Comparison of ENCODE assay signal across 1 fruit fly cellular context in genomic region chr2L:3872283-3872682, dm6.
TF ChIP-seq lines count a peak whose summit lies in the region.

Gene CG31957, minus strand, starts transcription at chr2L:3872458.

TF ChIP-seq in whole organism, embryonic, 481 proteins besides CTCF, POLR2A, EP300 and RAD21 (continued from another document and continues in another):
- TF ChIP-seq Tbp (GFP tag; optimal IDR thresholded peaks at IDR 0.05; lab: Kevin White, UChicago), result no peak
- TF ChIP-seq mam (GFP tag; optimal IDR thresholded peaks at IDR 0.05; lab: Kevin White, UChicago), result peak; percentile 78
- peak; percentile 87 for TF ChIP-seq zfh2 (GFP tag; optimal IDR thresholded peaks at IDR 0.05; lab: Kevin White, UChicago)
- TF ChIP-seq hb (GFP tag; IDR thresholded peaks at IDR 0.05; lab: Robert Waterston, UW; ENCODE audit: partially characterized antibody), result peak; percentile 72
- peak; percentile 80 for TF ChIP-seq CG7786 (GFP tag; optimal IDR thresholded peaks at IDR 0.05; lab: Kevin White, UChicago)
- TF ChIP-seq prd (optimal IDR thresholded peaks at IDR 0.05; lab: Kevin White, UChicago), result no peak
- 0 out of 3 replicates have a peak, but pooled peaks have one; percentile 23 for TF ChIP-seq prd (GFP tag; IDR thresholded peaks at IDR 0.05; lab: Robert Waterston, UW)
- no peak for TF ChIP-seq kni (GFP tag; optimal IDR thresholded peaks at IDR 0.05; lab: Kevin White, UChicago)
- no peak for TF ChIP-seq run (tag; optimal IDR thresholded peaks at IDR 0.05; lab: Kevin White, UChicago)
- TF ChIP-seq MESR4 (GFP tag; optimal IDR thresholded peaks at IDR 0.05; lab: Kevin White, UChicago), result peak; percentile 63
- peak; percentile 49 for TF ChIP-seq vvl (GFP tag; IDR thresholded peaks at IDR 0.05; lab: Robert Waterston, UW)
- TF ChIP-seq CG10209 (GFP tag; optimal IDR thresholded peaks at IDR 0.05; lab: Kevin White, UChicago), result peak; percentile 34
- no peak for TF ChIP-seq eve (GFP tag; optimal IDR thresholded peaks at IDR 0.05; lab: Kevin White, UChicago)
- peak; percentile 78 for TF ChIP-seq CG14860 (GFP tag; IDR thresholded peaks at IDR 0.05; lab: Robert Waterston, UW; ENCODE audit: partially characterized antibody)
- no peak for TF ChIP-seq CG1529 (GFP tag; optimal IDR thresholded peaks at IDR 0.05; lab: Kevin White, UChicago)
- peak; percentile 13 for TF ChIP-seq unpg (GFP tag; optimal IDR thresholded peaks at IDR 0.05; lab: Kevin White, UChicago)
- TF ChIP-seq usp (GFP tag; optimal IDR thresholded peaks at IDR 0.05; lab: Kevin White, UChicago), result no peak
- TF ChIP-seq Ptx1 (GFP tag; IDR thresholded peaks at IDR 0.05; lab: Robert Waterston, UW), result peak; percentile 59
- no peak for TF ChIP-seq ro (GFP tag; IDR thresholded peaks at IDR 0.05; lab: Robert Waterston, UW)
- no peak for TF ChIP-seq CG11696 (GFP tag; IDR thresholded peaks at IDR 0.05; lab: Robert Waterston, UW)
- TF ChIP-seq HLH3B (GFP tag; IDR thresholded peaks at IDR 0.05; lab: Robert Waterston, UW), result peak; percentile 31; the same call in 1 of the 2 replicates
- TF ChIP-seq CG15073 (GFP tag; optimal IDR thresholded peaks at IDR 0.05; lab: Kevin White, UChicago), result no peak
- no peak for TF ChIP-seq Hr78 (GFP tag; optimal IDR thresholded peaks at IDR 0.05; lab: Kevin White, UChicago)
- TF ChIP-seq Deaf1 (tag; optimal IDR thresholded peaks at IDR 0.05; lab: Kevin White, UChicago), result no peak
- TF ChIP-seq knrl (GFP tag; IDR thresholded peaks at IDR 0.05; lab: Robert Waterston, UW; ENCODE audit: partially characterized antibody), result peak; percentile 89
- no peak for TF ChIP-seq Blimp-1 (GFP tag; optimal IDR thresholded peaks at IDR 0.05; lab: Kevin White, UChicago)
- no peak for TF ChIP-seq CG11093 (GFP tag; IDR thresholded peaks at IDR 0.05; lab: Robert Waterston, UW)
- TF ChIP-seq CG30403 (GFP tag; optimal IDR thresholded peaks at IDR 0.05; lab: Kevin White, UChicago), result peak; percentile 69
- no peak for TF ChIP-seq pita (GFP tag; optimal IDR thresholded peaks at IDR 0.05; lab: Kevin White, UChicago)
- TF ChIP-seq ara (GFP tag; IDR thresholded peaks at IDR 0.05; lab: Robert Waterston, UW), result no peak
- peak; percentile 46 for TF ChIP-seq pum (GFP tag; optimal IDR thresholded peaks at IDR 0.05; lab: Kevin White, UChicago)
- TF ChIP-seq jigr1 (GFP tag; IDR thresholded peaks at IDR 0.05; lab: Robert Waterston, UW), result no peak
- TF ChIP-seq Dek (tag; optimal IDR thresholded peaks at IDR 0.05; lab: Kevin White, UChicago), result peak; percentile 12
- TF ChIP-seq HmgD (GFP tag; optimal IDR thresholded peaks at IDR 0.05; lab: Kevin White, UChicago), result peak; percentile 87
- no peak for TF ChIP-seq ap (GFP tag; IDR thresholded peaks at IDR 0.05; lab: Robert Waterston, UW)
- TF ChIP-seq CG17912 (GFP tag; optimal IDR thresholded peaks at IDR 0.05; lab: Kevin White, UChicago), result peak; percentile 38
- peak; percentile 23 for TF ChIP-seq dm (GFP tag; optimal IDR thresholded peaks at IDR 0.05; lab: Kevin White, UChicago)
- TF ChIP-seq CG17568 (GFP tag; optimal IDR thresholded peaks at IDR 0.05; lab: Kevin White, UChicago), result no peak
- TF ChIP-seq CG8388 (GFP tag; optimal IDR thresholded peaks at IDR 0.05; lab: Kevin White, UChicago), result no peak
- no peak for TF ChIP-seq Eip74EF (GFP tag; optimal IDR thresholded peaks at IDR 0.05; lab: Kevin White, UChicago)
- no peak for TF ChIP-seq fd102C (GFP tag; optimal IDR thresholded peaks at IDR 0.05; lab: Kevin White, UChicago)
- no peak for TF ChIP-seq schlank (tag; optimal IDR thresholded peaks at IDR 0.05; lab: Kevin White, UChicago)
- TF ChIP-seq fd64A (GFP tag; optimal IDR thresholded peaks at IDR 0.05; lab: Kevin White, UChicago), result no peak
- TF ChIP-seq CG4404 (GFP tag; IDR thresholded peaks at IDR 0.05; lab: Robert Waterston, UW), result no peak
- TF ChIP-seq NC2α (GFP tag; optimal IDR thresholded peaks at IDR 0.05; lab: Kevin White, UChicago), result no peak
- no peak for TF ChIP-seq gem (tag; optimal IDR thresholded peaks at IDR 0.05; lab: Kevin White, UChicago)
- no peak for TF ChIP-seq kay (GFP tag; optimal IDR thresholded peaks at IDR 0.05; lab: Kevin White, UChicago)
- peak; percentile 65 for TF ChIP-seq CG12942 (GFP tag; optimal IDR thresholded peaks at IDR 0.05; lab: Kevin White, UChicago)
- peak; percentile 64 for TF ChIP-seq CG6272 (GFP tag; IDR thresholded peaks at IDR 0.05; lab: Robert Waterston, UW)
- TF ChIP-seq CG1603 (tag; optimal IDR thresholded peaks at IDR 0.05; lab: Kevin White, UChicago), result peak; percentile 87
- no peak for TF ChIP-seq hth (optimal IDR thresholded peaks at IDR 0.05; lab: Kevin White, UChicago)
- peak; percentile 85 for TF ChIP-seq jumu (GFP tag; optimal IDR thresholded peaks at IDR 0.05; lab: Kevin White, UChicago)
- TF ChIP-seq unc-4 (GFP tag; IDR thresholded peaks at IDR 0.05; lab: Robert Waterston, UW; ENCODE audit: partially characterized antibody), result peak; percentile 86
- no peak for TF ChIP-seq CkIIα-i1 (GFP tag; IDR thresholded peaks at IDR 0.05; lab: Robert Waterston, UW)
- TF ChIP-seq CG6683 (GFP tag; optimal IDR thresholded peaks at IDR 0.05; lab: Kevin White, UChicago), result no peak
- no peak for TF ChIP-seq CG33557 (GFP tag; optimal IDR thresholded peaks at IDR 0.05; lab: Kevin White, UChicago)
- TF ChIP-seq CG8944 (GFP tag; optimal IDR thresholded peaks at IDR 0.05; lab: Kevin White, UChicago), result peak; percentile 62
- 0 out of 3 replicates have a peak, but pooled peaks have one; percentile 34 for TF ChIP-seq Optix (GFP tag; IDR thresholded peaks at IDR 0.05; lab: Robert Waterston, UW)
- no peak for TF ChIP-seq gcm (GFP tag; optimal IDR thresholded peaks at IDR 0.05; lab: Kevin White, UChicago)
- TF ChIP-seq HLH54F (GFP tag; optimal IDR thresholded peaks at IDR 0.05; lab: Kevin White, UChicago), result peak; percentile 54
- TF ChIP-seq D19A (tag; optimal IDR thresholded peaks at IDR 0.05; lab: Kevin White, UChicago), result no peak
- no peak for TF ChIP-seq CG31441 (GFP tag; IDR thresholded peaks at IDR 0.05; lab: Robert Waterston, UW)
- peak; percentile 57 for TF ChIP-seq NC2β (GFP tag; optimal IDR thresholded peaks at IDR 0.05; lab: Kevin White, UChicago)
- no peak for TF ChIP-seq CG12299 (tag; optimal IDR thresholded peaks at IDR 0.05; lab: Kevin White, UChicago)
- TF ChIP-seq CG14710 (tag; optimal IDR thresholded peaks at IDR 0.05; lab: Kevin White, UChicago), result peak; percentile 31
- TF ChIP-seq Dbx (GFP tag; IDR thresholded peaks at IDR 0.05; lab: Robert Waterston, UW), result peak; percentile 79
- TF ChIP-seq gro (GFP tag; optimal IDR thresholded peaks at IDR 0.05; lab: Kevin White, UChicago), result peak; percentile 81
- no peak for TF ChIP-seq Usf (GFP tag; optimal IDR thresholded peaks at IDR 0.05; lab: Kevin White, UChicago)
- peak; percentile 84 for TF ChIP-seq CG2116 (GFP tag; optimal IDR thresholded peaks at IDR 0.05; lab: Kevin White, UChicago)
- peak; percentile 54 for TF ChIP-seq CG8089 (GFP tag; optimal IDR thresholded peaks at IDR 0.05; lab: Kevin White, UChicago)
- TF ChIP-seq gfzf (GFP tag; optimal IDR thresholded peaks at IDR 0.05; lab: Kevin White, UChicago), result peak; percentile 13
- peak; percentile 15 for TF ChIP-seq Camta (GFP tag; optimal IDR thresholded peaks at IDR 0.05; lab: Kevin White, UChicago)
- no peak for TF ChIP-seq CG12769 (tag; optimal IDR thresholded peaks at IDR 0.05; lab: Kevin White, UChicago)
- TF ChIP-seq CG4360 (GFP tag; IDR thresholded peaks at IDR 0.05; lab: Robert Waterston, UW), result no peak
- TF ChIP-seq CG1792 (GFP tag; optimal IDR thresholded peaks at IDR 0.05; lab: Kevin White, UChicago), result peak; percentile 40
- TF ChIP-seq MTF-1 (GFP tag; optimal IDR thresholded peaks at IDR 0.05; lab: Kevin White, UChicago; ENCODE audit: borderline replicate concordance), result no peak
- TF ChIP-seq CG5953 (GFP tag; IDR thresholded peaks at IDR 0.05; lab: Robert Waterston, UW), result no peak
- peak; percentile 63 for TF ChIP-seq Antp (GFP tag; optimal IDR thresholded peaks at IDR 0.05; lab: Kevin White, UChicago)
- 0 out of 2 replicates have a peak, but pooled peaks have one; percentile 7 for TF ChIP-seq CG10321 (GFP tag; IDR thresholded peaks at IDR 0.05; lab: Robert Waterston, UW)
- no peak for TF ChIP-seq E2f1 (GFP tag; IDR thresholded peaks at IDR 0.05; lab: Robert Waterston, UW)
- TF ChIP-seq lola (GFP tag; optimal IDR thresholded peaks at IDR 0.05; lab: Kevin White, UChicago), result no peak
- no peak for TF ChIP-seq danr (GFP tag; IDR thresholded peaks at IDR 0.05; lab: Robert Waterston, UW)
- TF ChIP-seq gsb (GFP tag; IDR thresholded peaks at IDR 0.05; lab: Robert Waterston, UW), result no peak
- no peak for TF ChIP-seq CG4707 (GFP tag; optimal IDR thresholded peaks at IDR 0.05; lab: Kevin White, UChicago)
- no peak for TF ChIP-seq Dip2 (GFP tag; IDR thresholded peaks at IDR 0.05; lab: Robert Waterston, UW)
- peak; percentile 82 for TF ChIP-seq CG9609 (GFP tag; optimal IDR thresholded peaks at IDR 0.05; lab: Kevin White, UChicago)
- no peak for TF ChIP-seq CG17359 (tag; optimal IDR thresholded peaks at IDR 0.05; lab: Kevin White, UChicago)
- TF ChIP-seq ab (GFP tag; optimal IDR thresholded peaks at IDR 0.05; lab: Kevin White, UChicago), result peak; percentile 27
- TF ChIP-seq exex (tag; optimal IDR thresholded peaks at IDR 0.05; lab: Kevin White, UChicago), result no peak
- TF ChIP-seq CG2678 (tag; optimal IDR thresholded peaks at IDR 0.05; lab: Kevin White, UChicago), result no peak
- no peak for TF ChIP-seq CG10462 (GFP tag; optimal IDR thresholded peaks at IDR 0.05; lab: Kevin White, UChicago)
- TF ChIP-seq CG9817 (tag; optimal IDR thresholded peaks at IDR 0.05; lab: Kevin White, UChicago), result peak; percentile 36
- no peak for TF ChIP-seq CG34376 (GFP tag; optimal IDR thresholded peaks at IDR 0.05; lab: Kevin White, UChicago)
- TF ChIP-seq insv (GFP tag; optimal IDR thresholded peaks at IDR 0.05; lab: Kevin White, UChicago), result peak in 1 of 2 experiments; percentile 3
- TF ChIP-seq hbn (GFP tag; IDR thresholded peaks at IDR 0.05; lab: Robert Waterston, UW; ENCODE audit: partially characterized antibody), result peak; percentile 96
- peak; percentile 16 for TF ChIP-seq CG31365 (tag; optimal IDR thresholded peaks at IDR 0.05; lab: Kevin White, UChicago)
- peak; percentile 35 for TF ChIP-seq CG10543 (GFP tag; optimal IDR thresholded peaks at IDR 0.05; lab: Kevin White, UChicago)
- peak; percentile 95 for TF ChIP-seq CHES-1-like (GFP tag; optimal IDR thresholded peaks at IDR 0.05; lab: Kevin White, UChicago)
- TF ChIP-seq dmrt11E (tag; optimal IDR thresholded peaks at IDR 0.05; lab: Kevin White, UChicago), result peak; percentile 5
- TF ChIP-seq GATAe (GFP tag; conservative IDR thresholded peaks at IDR 0.05; lab: Robert Waterston, UW), result no peak
- no peak for TF ChIP-seq Fer3 (tag; optimal IDR thresholded peaks at IDR 0.05; lab: Kevin White, UChicago)
- no peak for TF ChIP-seq br (optimal IDR thresholded peaks at IDR 0.05; lab: Kevin White, UChicago)
- peak; percentile 91 for TF ChIP-seq Ets65A (GFP tag; lab: Kevin White, UChicago)
- TF ChIP-seq Neu2 (GFP tag; optimal IDR thresholded peaks at IDR 0.05; lab: Kevin White, UChicago; ENCODE audit: borderline replicate concordance), result no peak
- TF ChIP-seq Spps (tag; optimal IDR thresholded peaks at IDR 0.05; lab: Kevin White, UChicago), result no peak
- TF ChIP-seq nau (GFP tag; optimal IDR thresholded peaks at IDR 0.05; lab: Kevin White, UChicago), result no peak
- peak; percentile 21 for TF ChIP-seq CG18011 (GFP tag; optimal IDR thresholded peaks at IDR 0.05; lab: Kevin White, UChicago)
- TF ChIP-seq CG2202 (tag; optimal IDR thresholded peaks at IDR 0.05; lab: Kevin White, UChicago), result no peak
- peak; percentile 74 for TF ChIP-seq fu2 (GFP tag; optimal IDR thresholded peaks at IDR 0.05; lab: Kevin White, UChicago)
- TF ChIP-seq al (GFP tag; IDR thresholded peaks at IDR 0.05; lab: Robert Waterston, UW), result no peak
- TF ChIP-seq CG33213 (GFP tag; optimal IDR thresholded peaks at IDR 0.05; lab: Kevin White, UChicago), result peak; percentile 58
- TF ChIP-seq Meics (GFP tag; optimal IDR thresholded peaks at IDR 0.05; lab: Kevin White, UChicago), result no peak
- TF ChIP-seq ken (GFP tag; IDR thresholded peaks at IDR 0.05; lab: Robert Waterston, UW), result peak; percentile 80; the same call in 2 of the 3 replicates
- TF ChIP-seq Dad (GFP tag; optimal IDR thresholded peaks at IDR 0.05; lab: Kevin White, UChicago), result peak; percentile 41
- TF ChIP-seq ranshi (GFP tag; IDR thresholded peaks at IDR 0.05; lab: Robert Waterston, UW), result peak; percentile 44; the same call in 1 of the 2 replicates
- no peak for TF ChIP-seq CG30020 (tag; optimal IDR thresholded peaks at IDR 0.05; lab: Kevin White, UChicago)
- no peak for TF ChIP-seq tap (tag; optimal IDR thresholded peaks at IDR 0.05; lab: Kevin White, UChicago)
- peak; percentile 34; the same call in 1 of the 2 replicates for TF ChIP-seq CG14441 (GFP tag; IDR thresholded peaks at IDR 0.05; lab: Robert Waterston, UW)
- TF ChIP-seq aop (GFP tag; IDR thresholded peaks at IDR 0.05; lab: Robert Waterston, UW), result no peak
- no peak for TF ChIP-seq Oli (tag; optimal IDR thresholded peaks at IDR 0.05; lab: Kevin White, UChicago)
- TF ChIP-seq Gsc (GFP tag; IDR thresholded peaks at IDR 0.05; lab: Robert Waterston, UW), result no peak
- peak; percentile 96 for TF ChIP-seq BEAF-32 (GFP tag; optimal IDR thresholded peaks at IDR 0.05; lab: Kevin White, UChicago)
- peak; percentile 17 for TF ChIP-seq repo (GFP tag; optimal IDR thresholded peaks at IDR 0.05; lab: Kevin White, UChicago)
- TF ChIP-seq h (optimal IDR thresholded peaks at IDR 0.05; lab: Kevin White, UChicago), result no peak
- no peak for TF ChIP-seq croc (GFP tag; conservative IDR thresholded peaks at IDR 0.05; lab: Robert Waterston, UW)
- no peak for TF ChIP-seq CG15696 (tag; optimal IDR thresholded peaks at IDR 0.05; lab: Kevin White, UChicago)
- no peak for TF ChIP-seq nom (GFP tag; optimal IDR thresholded peaks at IDR 0.05; lab: Kevin White, UChicago)
- TF ChIP-seq CG13894 (tag; optimal IDR thresholded peaks at IDR 0.05; lab: Kevin White, UChicago), result no peak
- TF ChIP-seq Hsf (GFP tag; optimal IDR thresholded peaks at IDR 0.05; lab: Kevin White, UChicago), result peak; percentile 62
- TF ChIP-seq Mes4 (GFP tag; optimal IDR thresholded peaks at IDR 0.05; lab: Kevin White, UChicago), result no peak
- no peak for TF ChIP-seq grn (GFP tag; optimal IDR thresholded peaks at IDR 0.05; lab: Kevin White, UChicago)
- TF ChIP-seq cg (GFP tag; optimal IDR thresholded peaks at IDR 0.05; lab: Kevin White, UChicago), result no peak
- TF ChIP-seq cas (GFP tag; IDR thresholded peaks at IDR 0.05; lab: Robert Waterston, UW), result 0 out of 2 replicates have a peak, but pooled peaks have one; percentile 10
- TF ChIP-seq Hr39 (optimal IDR thresholded peaks at IDR 0.05; lab: Kevin White, UChicago), result no peak
- peak; percentile 86; the same call in 2 of the 3 replicates for TF ChIP-seq CG11456 (GFP tag; IDR thresholded peaks at IDR 0.05; lab: Robert Waterston, UW)
